Fruit fly (Drosophila melanogaster) whole organism, embryonic: ENCODE data around the gene pico.

Experiments used
- Atf-2 ChIP-seq: fragments of 200-800 bp; sonication (Bioruptor generic); optimal IDR thresholded peaks from 2 replicates; lab custom pipeline; 2016; ENCODE audit warnings: missing biosample characterization, missing genetic modification characterization
- Atf3 ChIP-seq: fragments of 200-800 bp; sonication (Bioruptor generic); optimal IDR thresholded peaks from 3 replicates; lab custom pipeline; 2016; ENCODE audit warnings: missing biosample characterization, missing genetic modification characterization
- B-H2 ChIP-seq: fragments of 200-800 bp; sonication (Bioruptor generic); optimal IDR thresholded peaks from 2 replicates; lab custom pipeline; 2018; ENCODE audit warnings: missing biosample characterization, mild to moderate bottlenecking, missing genetic modification characterization
- CG1024 ChIP-seq: fragments of 200-800 bp; sonication (Bioruptor generic); IDR thresholded peaks from 2 replicates; pipeline ENCODE4 v1.3.6; 2022; ENCODE audit warnings: missing biosample characterization, missing genetic modification characterization
- CG10274 ChIP-seq: fragments of 200-800 bp; sonication (Bioruptor generic); optimal IDR thresholded peaks from 3 replicates; lab custom pipeline; 2017; ENCODE audit warnings: missing biosample characterization, mild to moderate bottlenecking, missing genetic modification characterization
- CG11504 ChIP-seq: fragments of 200-800 bp; sonication (Bioruptor generic); optimal IDR thresholded peaks from 3 replicates; lab custom pipeline; 2019; ENCODE audit warnings: missing biosample characterization, mild to moderate bottlenecking, missing genetic modification characterization, moderate library complexity
- CG11723 ChIP-seq: fragments of 200-800 bp; sonication (Bioruptor generic); optimal IDR thresholded peaks from 2 replicates; lab custom pipeline; 2017; ENCODE audit warnings: missing biosample characterization, mild to moderate bottlenecking, missing genetic modification characterization
- CG12391 ChIP-seq: fragments of 200-800 bp; sonication (Bioruptor generic); optimal IDR thresholded peaks from 3 replicates; lab custom pipeline; 2018; ENCODE audit warnings: missing biosample characterization, mild to moderate bottlenecking, missing genetic modification characterization, moderate library complexity
- CG12769 ChIP-seq: fragments of 200-800 bp; sonication (Bioruptor generic); optimal IDR thresholded peaks from 2 replicates; lab custom pipeline; 2019; ENCODE audit warnings: missing biosample characterization, mild to moderate bottlenecking, missing genetic modification characterization, moderate library complexity
- CG13123 ChIP-seq: fragments of 200-800 bp; sonication (Bioruptor generic); optimal IDR thresholded peaks from 2 replicates; lab custom pipeline; 2016; ENCODE audit warnings: missing biosample characterization, missing genetic modification characterization
- CG14014 ChIP-seq: fragments of 200-800 bp; sonication (Bioruptor generic); IDR thresholded peaks from 2 replicates; pipeline ENCODE4 v1.3.6; 2022; ENCODE audit warnings: missing biosample characterization, missing genetic modification characterization
- CG15514 ChIP-seq: fragments of 200-800 bp; sonication (Bioruptor generic); optimal IDR thresholded peaks from 3 replicates; lab custom pipeline; 2017; ENCODE audit warnings: missing biosample characterization, missing genetic modification characterization, mild to moderate bottlenecking, moderate library complexity, missing genetic modification reagents
- CG15601 ChIP-seq: fragments of 200-800 bp; sonication (Bioruptor generic); optimal IDR thresholded peaks from 3 replicates; lab custom pipeline; 2019; ENCODE audit warnings: missing biosample characterization, mild to moderate bottlenecking, missing genetic modification characterization, moderate library complexity
- CG17361 ChIP-seq: fragments of 200-800 bp; sonication (Bioruptor generic); IDR thresholded peaks from 3 replicates; pipeline ENCODE4 v1.3.6; 2022; ENCODE audit warnings: missing biosample characterization, missing genetic modification characterization
- CG18599 ChIP-seq: fragments of 200-800 bp; sonication (Bioruptor generic); optimal IDR thresholded peaks from 3 replicates; lab custom pipeline; 2017; ENCODE audit warnings: missing biosample characterization, missing genetic modification characterization, mild to moderate bottlenecking, moderate library complexity, missing genetic modification reagents
- CG2120 ChIP-seq: fragments of 200-800 bp; sonication (Bioruptor generic); optimal IDR thresholded peaks from 3 replicates; lab custom pipeline; 2016; ENCODE audit warnings: missing biosample characterization, missing genetic modification characterization
- CG3065 ChIP-seq: fragments of 200-800 bp; sonication (Bioruptor generic); optimal IDR thresholded peaks from 2 replicates; lab custom pipeline; 2016; ENCODE audit warnings: missing biosample characterization, missing genetic modification characterization
- CG32767 ChIP-seq: fragments of 200-800 bp; sonication (Bioruptor generic); IDR thresholded peaks from 2 replicates; pipeline ENCODE4 v1.3.6; 2022; ENCODE audit warnings: missing biosample characterization, missing genetic modification characterization
- CG33557 ChIP-seq: fragments of 200-800 bp; sonication (Bioruptor generic); optimal IDR thresholded peaks from 2 replicates; lab custom pipeline; 2019; ENCODE audit warnings: missing biosample characterization, mild to moderate bottlenecking, missing genetic modification characterization, moderate library complexity
- CG34422 ChIP-seq: fragments of 200-800 bp; sonication (Bioruptor generic); IDR thresholded peaks from 3 replicates; pipeline ENCODE4 v1.3.6; 2022; ENCODE audit warnings: missing biosample characterization, missing genetic modification characterization
- CG6813 ChIP-seq: fragments of 200-800 bp; sonication (Bioruptor generic); optimal IDR thresholded peaks from 2 replicates; lab custom pipeline; 2017; ENCODE audit warnings: missing biosample characterization, missing genetic modification characterization, mild to moderate bottlenecking, moderate library complexity, missing genetic modification reagents
- CG7556 ChIP-seq: fragments of 200-800 bp; sonication (Bioruptor generic); optimal IDR thresholded peaks from 2 replicates; lab custom pipeline; 2017; ENCODE audit warnings: missing biosample characterization, mild to moderate bottlenecking, missing genetic modification characterization
- CG8388 ChIP-seq: fragments of 200-800 bp; sonication (Bioruptor generic); optimal IDR thresholded peaks from 2 replicates; lab custom pipeline; 2019; ENCODE audit warnings: missing biosample characterization, mild to moderate bottlenecking, missing genetic modification characterization, moderate library complexity
- D19B ChIP-seq: fragments of 200-800 bp; sonication (Bioruptor generic); optimal IDR thresholded peaks from 2 replicates; lab custom pipeline; 2017; ENCODE audit warnings: missing biosample characterization, mild to moderate bottlenecking, missing genetic modification characterization
- ERR ChIP-seq: fragments of 200-800 bp; sonication (Bioruptor generic); optimal IDR thresholded peaks from 2 replicates; lab custom pipeline; 2016; ENCODE audit warnings: missing biosample characterization, missing genetic modification characterization
- Ets97D ChIP-seq: fragments of 200-800 bp; sonication (Bioruptor generic); optimal IDR thresholded peaks from 3 replicates; lab custom pipeline; 2016; ENCODE audit warnings: missing biosample characterization, missing genetic modification characterization
- Meics ChIP-seq: fragments of 200-800 bp; sonication (Bioruptor generic); optimal IDR thresholded peaks from 2 replicates; lab custom pipeline; 2017; ENCODE audit warnings: missing biosample characterization, mild to moderate bottlenecking, missing genetic modification characterization
- Mes4 ChIP-seq: fragments of 200-800 bp; sonication (Bioruptor generic); optimal IDR thresholded peaks from 2 replicates; lab custom pipeline; 2016; ENCODE audit warnings: missing biosample characterization, missing genetic modification characterization
- Oli ChIP-seq: fragments of 200-800 bp; sonication (Bioruptor generic); optimal IDR thresholded peaks from 2 replicates; lab custom pipeline; 2018; ENCODE audit warnings: missing biosample characterization, mild to moderate bottlenecking, missing genetic modification characterization, moderate library complexity
- Poxn ChIP-seq: fragments of 200-800 bp; sonication (Bioruptor generic); IDR thresholded peaks from 2 replicates; pipeline ENCODE4 v1.3.6; 2022; ENCODE audit warnings: missing biosample characterization, missing genetic modification characterization
- Taf1 ChIP-seq: fragments of 200-800 bp; sonication (Bioruptor generic); IDR thresholded peaks from 2 replicates; pipeline ENCODE4 v1.3.6; 2022; ENCODE audit warnings: missing biosample characterization, missing genetic modification characterization
- al ChIP-seq: fragments of 200-800 bp; sonication (Bioruptor generic); IDR thresholded peaks from 2 replicates; pipeline ENCODE4 v1.3.6; 2022; ENCODE audit warnings: missing biosample characterization, missing genetic modification characterization
- aop ChIP-seq: fragments of 200-800 bp; sonication (Bioruptor generic); IDR thresholded peaks from 2 replicates; pipeline ENCODE4 v1.3.6; 2022; ENCODE audit warnings: missing biosample characterization, missing genetic modification characterization
- az2 ChIP-seq: fragments of 200-800 bp; sonication (Bioruptor generic); optimal IDR thresholded peaks from 3 replicates; lab custom pipeline; 2016; ENCODE audit warnings: missing biosample characterization, missing genetic modification characterization
- cato ChIP-seq: fragments of 200-800 bp; sonication (Bioruptor generic); optimal IDR thresholded peaks from 2 replicates; lab custom pipeline; 2016; ENCODE audit warnings: missing biosample characterization, missing genetic modification characterization, borderline replicate concordance
- crc ChIP-seq: fragments of 200-800 bp; sonication (Bioruptor generic); optimal IDR thresholded peaks from 2 replicates; lab custom pipeline; 2016; ENCODE audit warnings: missing biosample characterization, missing genetic modification characterization
- croc ChIP-seq: fragments of 200-800 bp; sonication (Bioruptor generic); conservative IDR thresholded peaks from 3 replicates; pipeline ENCODE4 v1.3.6; 2022; ENCODE audit warnings: missing biosample characterization, missing genetic modification characterization
- dysf ChIP-seq: fragments of 200-800 bp; sonication (Bioruptor generic); IDR thresholded peaks from 3 replicates; pipeline ENCODE4 v1.3.6; 2022; ENCODE audit warnings: missing biosample characterization, missing genetic modification characterization
- esg ChIP-seq: fragments of 200-800 bp; sonication (Bioruptor generic); conservative IDR thresholded peaks from 2 replicates; pipeline ENCODE4 v1.3.6; 2022; ENCODE audit warnings: missing biosample characterization, missing genetic modification characterization
- eve ChIP-seq, 2 experiments: fragments of >200 bp; optimal IDR thresholded peaks; 2 replicates each; lab custom pipeline; 2017; ENCODE audit warnings: missing biosample characterization in 2 of 2, missing genetic modification characterization in 2 of 2
- fu2 ChIP-seq: fragments of 200-800 bp; sonication (Bioruptor generic); optimal IDR thresholded peaks from 2 replicates; lab custom pipeline; 2016; ENCODE audit warnings: missing biosample characterization, missing genetic modification characterization
- gem ChIP-seq: fragments of 200-800 bp; sonication (Bioruptor generic); optimal IDR thresholded peaks from 2 replicates; lab custom pipeline; 2019; ENCODE audit warnings: missing biosample characterization, mild to moderate bottlenecking, missing genetic modification characterization, moderate library complexity
- gsb ChIP-seq: fragments of 200-800 bp; sonication (Bioruptor generic); IDR thresholded peaks from 2 replicates; pipeline ENCODE4 v1.3.6; 2022; ENCODE audit warnings: missing biosample characterization, missing genetic modification characterization
- hb ChIP-seq: fragments of 200-800 bp; sonication (Bioruptor generic); IDR thresholded peaks from 3 replicates; pipeline ENCODE4 v1.3.6; 2022; ENCODE audit warnings: missing biosample characterization, missing genetic modification characterization; ENCODE audit not compliant: partially characterized antibody
- her ChIP-seq: fragments of 200-800 bp; sonication (Bioruptor generic); optimal IDR thresholded peaks from 2 replicates; lab custom pipeline; 2016; ENCODE audit warnings: missing biosample characterization, missing genetic modification characterization
- lab ChIP-seq: fragments of 200-800 bp; sonication (Bioruptor generic); optimal IDR thresholded peaks from 3 replicates; lab custom pipeline; 2017; ENCODE audit warnings: missing biosample characterization, missing genetic modification characterization, mild to moderate bottlenecking, moderate library complexity, missing genetic modification reagents
- luna ChIP-seq: fragments of 200-800 bp; sonication (Bioruptor generic); optimal IDR thresholded peaks from 2 replicates; lab custom pipeline; 2016; ENCODE audit warnings: missing biosample characterization, missing genetic modification characterization
- sens-2 ChIP-seq: fragments of 200-800 bp; sonication (Bioruptor generic); IDR thresholded peaks from 2 replicates; pipeline ENCODE4 v1.3.6; 2022; ENCODE audit warnings: missing biosample characterization, missing genetic modification characterization
- so ChIP-seq: fragments of 200-800 bp; sonication (Bioruptor generic); IDR thresholded peaks from 3 replicates; pipeline ENCODE4 v1.3.6; 2022; ENCODE audit warnings: missing biosample characterization, missing genetic modification characterization
- sqz ChIP-seq: fragments of 200-800 bp; sonication (Bioruptor generic); optimal IDR thresholded peaks from 3 replicates; lab custom pipeline; 2018; ENCODE audit warnings: missing biosample characterization, mild to moderate bottlenecking, missing genetic modification characterization
- sr ChIP-seq: fragments of 200-800 bp; sonication (Bioruptor generic); IDR thresholded peaks from 3 replicates; pipeline ENCODE4 v1.3.6; 2022; ENCODE audit warnings: missing biosample characterization, missing genetic modification characterization
- tin ChIP-seq: fragments of 200-800 bp; sonication (Bioruptor generic); optimal IDR thresholded peaks from 3 replicates; lab custom pipeline; 2016; ENCODE audit warnings: missing biosample characterization, missing genetic modification characterization

Gene pico

DNA sequence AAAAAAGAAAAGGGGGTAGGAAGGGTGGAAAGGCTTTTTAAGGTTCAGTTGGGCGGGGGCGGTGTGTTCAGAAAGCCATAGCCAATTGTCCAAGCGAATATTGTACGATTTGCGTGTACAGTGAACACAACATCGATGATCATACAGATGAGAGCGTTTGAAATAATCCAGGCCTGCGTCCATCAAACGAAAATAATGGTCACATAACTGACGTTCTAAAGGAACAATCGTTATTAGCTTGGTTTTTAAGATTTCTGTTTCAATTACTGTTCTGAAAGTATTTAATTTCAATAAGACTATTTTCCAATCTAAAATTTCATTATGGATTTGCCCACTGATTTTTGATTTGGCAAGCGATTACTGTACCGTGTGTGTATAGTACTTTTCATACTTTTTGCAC, 26.7 kb downstream of the pico start (continued):
- TF ChIP-seq CG6813 (GFP tag; lab: Kevin White, UChicago): no peak
- TF ChIP-seq az2 (GFP tag; lab: Kevin White, UChicago): no peak
- TF ChIP-seq CG33557 (GFP tag; lab: Kevin White, UChicago): no peak
- no peak for TF ChIP-seq CG3065 (GFP tag; lab: Kevin White, UChicago)
- TF ChIP-seq CG2120: peak; percentile 44
- no peak for TF ChIP-seq al (GFP tag; lab: Robert Waterston, UW)
- no peak for TF ChIP-seq fu2
- no peak for TF ChIP-seq croc (GFP tag; lab: Robert Waterston, UW)
- peak; percentile 36 for TF ChIP-seq Meics (GFP tag; lab: Kevin White, UChicago)
- no peak for TF ChIP-seq CG13123 (GFP tag; lab: Kevin White, UChicago)
- TF ChIP-seq hb (GFP tag; lab: Robert Waterston, UW): no peak
- TF ChIP-seq sqz (GFP tag; lab: Kevin White, UChicago): no peak
- TF ChIP-seq cato (GFP tag; lab: Kevin White, UChicago): no peak
- TF ChIP-seq D19B: no peak
- no peak for TF ChIP-seq CG10274 (GFP tag; lab: Kevin White, UChicago)
- no peak for TF ChIP-seq her (GFP tag; lab: Kevin White, UChicago)
- TF ChIP-seq aop (GFP tag; lab: Robert Waterston, UW): no peak
- TF ChIP-seq CG8388 (GFP tag; lab: Kevin White, UChicago): no peak
- no peak for TF ChIP-seq CG11723 (GFP tag; lab: Kevin White, UChicago)
- TF ChIP-seq CG12391 (tag; lab: Kevin White, UChicago): peak; percentile 2
- no peak for TF ChIP-seq so (GFP tag; lab: Robert Waterston, UW)
- 0 out of 3 replicates have a peak, but pooled peaks have one; percentile 17 for TF ChIP-seq CG17361 (GFP tag; lab: Robert Waterston, UW)
- TF ChIP-seq CG7556 (GFP tag; lab: Kevin White, UChicago): peak; percentile 24
- no peak for TF ChIP-seq CG1024
- no peak for TF ChIP-seq Taf1
- no peak for TF ChIP-seq sens-2 (GFP tag; lab: Robert Waterston, UW)
- no peak for TF ChIP-seq Poxn (GFP tag; lab: Robert Waterston, UW)
- TF ChIP-seq tin (GFP tag; lab: Kevin White, UChicago): no peak
- peak; percentile 39 for TF ChIP-seq gem (tag; lab: Kevin White, UChicago)
- peak; percentile 1 for TF ChIP-seq CG12769 (tag; lab: Kevin White, UChicago)
- no peak for TF ChIP-seq CG15514 (GFP tag; lab: Kevin White, UChicago)
- peak; percentile 40 for TF ChIP-seq CG11504 (tag; lab: Kevin White, UChicago)
- TF ChIP-seq dysf (GFP tag; lab: Robert Waterston, UW): no peak
- TF ChIP-seq B-H2 (GFP tag; lab: Kevin White, UChicago): no peak
- no peak for TF ChIP-seq Ets97D (GFP tag; lab: Kevin White, UChicago)
- TF ChIP-seq CG34422 (GFP tag; lab: Robert Waterston, UW): no peak
- no peak for TF ChIP-seq Atf-2
- TF ChIP-seq lab (GFP tag; lab: Kevin White, UChicago): peak; percentile 10
- TF ChIP-seq CG18599 (GFP tag; lab: Kevin White, UChicago): peak; percentile 32
- no peak for TF ChIP-seq crc (GFP tag; lab: Kevin White, UChicago)
- TF ChIP-seq CG15601: no peak
- TF ChIP-seq Oli (tag; lab: Kevin White, UChicago): peak; percentile 13
- no peak for TF ChIP-seq ERR (GFP tag; lab: Kevin White, UChicago)
- TF ChIP-seq Atf3 (GFP tag; lab: Kevin White, UChicago): no peak
- no peak for TF ChIP-seq luna (GFP tag; lab: Kevin White, UChicago)
- TF ChIP-seq Mes4 (GFP tag; lab: Kevin White, UChicago): no peak
- TF ChIP-seq sr (GFP tag; lab: Robert Waterston, UW): no peak
- TF ChIP-seq esg: no peak
- no peak for TF ChIP-seq gsb (GFP tag; lab: Robert Waterston, UW)
- no peak for TF ChIP-seq CG14014
- TF ChIP-seq eve (GFP tag; optimal IDR thresholded peaks at IDR 0.05; lab: Kevin White, UChicago): peak in 1 of 2 experiments; percentile 17
- no peak for TF ChIP-seq CG32767 (GFP tag; lab: Robert Waterston, UW)
